Worm (Caenorhabditis elegans): ENCODE data around the gene ZK596.2.
A peak's percentile ranks its signal among the peaks of the same experiment; 100 is the strongest.

The ZK596.2 gene

DNA sequence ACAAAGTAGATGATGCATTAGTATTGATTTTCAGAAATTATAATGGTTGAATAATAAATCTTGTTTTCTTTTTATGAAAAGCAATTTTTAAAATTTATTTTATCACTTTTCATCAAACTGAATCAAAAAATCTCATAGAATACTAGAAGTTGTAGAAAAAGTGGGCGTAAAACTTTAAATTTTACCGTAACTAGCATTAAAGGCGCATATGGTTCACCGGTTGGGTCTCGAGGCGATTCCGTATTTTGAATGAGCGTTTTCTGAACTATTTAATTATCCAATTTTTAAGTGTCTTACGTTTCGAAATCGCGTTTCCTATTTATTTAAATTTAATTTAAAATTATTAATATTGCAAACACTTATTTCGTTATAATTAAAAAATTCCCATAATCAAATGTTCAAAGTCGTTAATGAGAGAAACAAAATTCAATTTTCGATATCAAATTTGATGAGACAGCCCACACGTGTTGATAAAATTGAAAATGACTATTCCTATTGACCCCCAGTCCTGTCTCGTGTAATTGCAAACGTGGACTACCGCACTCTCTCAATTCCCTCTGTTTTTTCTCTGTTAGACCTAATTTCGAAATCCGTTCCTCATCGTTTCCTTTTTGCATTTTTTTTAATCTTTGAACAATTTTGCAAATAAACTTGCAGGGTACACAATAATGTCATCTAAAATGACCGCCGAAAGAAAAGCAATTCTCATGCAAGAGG, 50.6 kb downstream of the ZK596.2 start, which contains the start of the genes T11G6.2 and hars-1 (continued):
- no peak for TF ChIP-seq ets-4 (GFP tag; optimal IDR thresholded peaks at IDR 0.05)
- no peak for TF ChIP-seq F22D6.2 (tag; optimal IDR thresholded peaks at IDR 0.05)
- TF ChIP-seq let-526 (GFP tag; IDR thresholded peaks at IDR 0.05) = no peak
- 0 out of 2 replicates have a peak, but pooled peaks have one; percentile 48 for TF ChIP-seq dox-1 (GFP tag; IDR thresholded peaks at IDR 0.05)
- TF ChIP-seq zfh-2 (GFP tag; conservative IDR thresholded peaks at IDR 0.05) = no peak
- TF ChIP-seq ZK185.1 (tag; optimal IDR thresholded peaks at IDR 0.05; ENCODE audit: poor library complexity, severe bottlenecking) = no peak

All from whole organism, young adult.